Fruit fly (Drosophila melanogaster) S2 (cell line): Measurements from ENCODE around the gene dnt.

Experiments
- CG8478 ChIP-seq: fragments of >200 bp; optimal IDR thresholded peaks from 2 replicates; lab custom pipeline; 2018
- CTCF ChIP-seq, 2 experiments: fragments of >200 bp; optimal IDR thresholded peaks; 2 replicates each; lab custom pipeline; 2018

DNA sequence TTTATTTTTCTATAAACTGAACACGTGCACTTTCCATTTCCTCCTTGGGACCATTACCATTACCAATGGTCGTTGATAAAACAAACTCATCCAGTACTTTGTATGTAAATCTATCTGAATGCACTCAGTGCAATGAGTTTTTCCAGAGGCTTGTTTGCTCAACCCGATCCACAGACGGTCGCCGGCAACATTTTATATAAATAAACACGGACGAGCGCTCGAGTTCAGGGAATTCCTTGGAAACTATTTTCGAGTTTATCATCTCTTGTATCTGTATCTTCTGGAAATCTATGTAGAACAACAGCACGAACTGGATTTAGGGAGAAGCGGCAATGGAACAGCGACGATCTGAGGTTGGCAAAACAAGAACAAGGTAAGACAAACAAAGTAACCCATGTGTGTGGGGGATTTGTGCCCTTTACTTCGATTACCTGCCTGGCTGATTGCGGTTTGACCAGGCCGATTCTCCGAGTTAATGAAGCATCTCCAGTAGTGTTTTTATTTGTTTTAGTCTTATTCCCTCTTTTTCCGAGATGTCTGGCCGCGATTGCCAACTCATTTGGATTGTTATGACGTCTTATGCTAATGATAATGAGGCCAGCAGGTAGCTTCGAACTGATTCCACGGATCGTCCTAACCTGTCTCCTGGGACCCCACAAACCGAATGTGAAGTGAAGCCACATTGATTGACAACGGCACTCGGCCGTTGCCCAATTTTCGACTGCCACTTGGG, 21.8 kb downstream of the dnt start:
- TF ChIP-seq CTCF (optimal IDR thresholded peaks at IDR 0.05; lab: Kevin White, UChicago) (no peak), CG8478 (lab: Kevin White, UChicago) (no peak)
